Worm (Caenorhabditis elegans) whole organism, early embryonic: Measurements from ENCODE around the gene nhr-135.

Source experiments
- B0310.2 ChIP-seq: sonication (generic microtip); optimal IDR thresholded peaks from 2 replicates; lab custom pipeline; 2016; ENCODE audit warnings: mild to moderate bottlenecking, missing genetic modification characterization, missing compliant biosample characterization
- F13C5.2 ChIP-seq: sonication (generic microtip); optimal IDR thresholded peaks from 2 replicates; lab custom pipeline; 2017; ENCODE audit warnings: mild to moderate bottlenecking, missing genetic modification characterization, inconsistent platforms, missing compliant biosample characterization
- aly-1 ChIP-seq: sonication (generic microtip); optimal IDR thresholded peaks from 2 replicates; lab custom pipeline; 2016; ENCODE audit warnings: missing genetic modification characterization, missing compliant biosample characterization
- ama-1 ChIP-seq: fragments of 150-350 bp; optimal IDR thresholded peaks from 2 replicates; lab custom pipeline; 2014
- ceh-13 ChIP-seq: fragments of 200-800 bp; sonication (Bioruptor generic); optimal IDR thresholded peaks from 2 replicates; lab custom pipeline; 2018; ENCODE audit warnings: mild to moderate bottlenecking, missing genetic modification characterization, missing compliant biosample characterization
- ceh-36 ChIP-seq: sonication (generic microtip); optimal IDR thresholded peaks from 2 replicates; lab custom pipeline; 2016; ENCODE audit warnings: missing genetic modification characterization, inconsistent platforms, missing compliant biosample characterization
- ets-7 ChIP-seq: sonication (generic microtip); optimal IDR thresholded peaks from 2 replicates; lab custom pipeline; 2016; ENCODE audit warnings: missing genotype, missing genetic modification characterization, missing compliant biosample characterization
- flt-1 ChIP-seq: fragments of 200-800 bp; sonication (Bioruptor generic); IDR thresholded peaks from 2 replicates; pipeline ENCODE4 v1.3.6; 2022; ENCODE audit warnings: missing genetic modification characterization, missing compliant biosample characterization
- hmbx-1 ChIP-seq: sonication (generic microtip); optimal IDR thresholded peaks from 2 replicates; lab custom pipeline; 2016; ENCODE audit warnings: mild to moderate bottlenecking, missing genetic modification characterization, missing compliant biosample characterization
- hmg-4 ChIP-seq: fragments of 200-800 bp; sonication (Bioruptor generic); optimal IDR thresholded peaks from 2 replicates; lab custom pipeline; 2018; ENCODE audit warnings: mild to moderate bottlenecking, missing genetic modification characterization, missing compliant biosample characterization
- hnd-1 ChIP-seq: sonication (generic microtip); optimal IDR thresholded peaks from 2 replicates; lab custom pipeline; 2016; ENCODE audit warnings: missing genetic modification characterization, missing compliant biosample characterization
- pes-1 ChIP-seq: fragments of 200-800 bp; sonication (Bioruptor generic); IDR thresholded peaks from 2 replicates; pipeline ENCODE4 v1.3.6; 2022; ENCODE audit warnings: missing genetic modification reagents, missing genetic modification characterization, missing compliant biosample characterization
- scrt-1 ChIP-seq: fragments of 200-800 bp; sonication (Bioruptor generic); IDR thresholded peaks from 2 replicates; pipeline ENCODE4 v1.3.6; 2022; ENCODE audit warnings: missing genetic modification characterization, missing compliant biosample characterization
- sea-1 ChIP-seq: fragments of 200-800 bp; sonication (Bioruptor generic); conservative IDR thresholded peaks from 2 replicates; pipeline ENCODE4 v1.3.6; 2022; ENCODE audit warnings: missing genetic modification characterization, missing compliant biosample characterization
- tbx-11 ChIP-seq: fragments of 200-800 bp; sonication (Bioruptor generic); IDR thresholded peaks from 2 replicates; pipeline ENCODE4 v1.3.6; 2022; ENCODE audit warnings: missing genetic modification characterization, missing compliant biosample characterization
- tbx-37 ChIP-seq: fragments of 200-800 bp; sonication (Bioruptor generic); conservative IDR thresholded peaks from 2 replicates; pipeline ENCODE4 v1.3.6; 2022; ENCODE audit warnings: missing genetic modification reagents, missing genetic modification characterization, missing compliant biosample characterization
- tra-4 ChIP-seq: sonication (generic microtip); optimal IDR thresholded peaks from 2 replicates; lab custom pipeline; 2017; ENCODE audit warnings: missing genetic modification characterization, missing compliant biosample characterization

nhr-135 gene

DNA sequence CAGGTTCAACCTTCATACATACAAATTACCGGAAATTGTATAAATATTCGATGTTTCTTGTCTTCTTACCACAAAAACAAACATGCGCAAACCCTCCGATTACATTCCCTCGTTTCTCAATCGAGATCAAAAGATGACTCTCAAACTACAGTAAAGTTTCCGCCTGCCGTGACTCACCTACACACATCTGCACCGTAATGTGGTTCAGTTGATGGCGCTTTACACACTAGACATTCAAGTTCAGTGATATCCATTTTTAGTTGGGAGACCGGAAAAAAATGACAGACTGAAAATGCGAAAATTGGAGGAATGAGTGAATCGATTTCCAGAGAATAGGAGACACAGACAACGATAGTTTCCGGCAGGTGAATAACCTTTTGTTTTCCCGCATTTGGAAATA is 2.3 kb downstream of the nhr-135 start, which contains the start of gene nhr-286:
Gene nhr-286 (minus strand): TSS at position 324 of the 400 bp plus-strand sequence.
- no peak for TF ChIP-seq tra-4
- no peak for TF ChIP-seq sea-1 (GFP tag; lab: Robert Waterston, UW)
- no peak for TF ChIP-seq aly-1 (tag; lab: Kevin White, UChicago)
- no peak for TF ChIP-seq ceh-13 (GFP tag; lab: Kevin White, UChicago)
- no peak for TF ChIP-seq ceh-36 (tag; lab: Kevin White, UChicago)
- no peak for TF ChIP-seq B0310.2 (tag; lab: Kevin White, UChicago)
- TF ChIP-seq hmg-4 (GFP tag; lab: Kevin White, UChicago), result no peak
- no peak for TF ChIP-seq tbx-11
- no peak for TF ChIP-seq F13C5.2 (tag; lab: Kevin White, UChicago)
- TF ChIP-seq hnd-1 (tag; lab: Kevin White, UChicago), result no peak
- TF ChIP-seq ama-1 (lab: Kevin White, UChicago), result no peak
- TF ChIP-seq tbx-37, result no peak

DNA sequence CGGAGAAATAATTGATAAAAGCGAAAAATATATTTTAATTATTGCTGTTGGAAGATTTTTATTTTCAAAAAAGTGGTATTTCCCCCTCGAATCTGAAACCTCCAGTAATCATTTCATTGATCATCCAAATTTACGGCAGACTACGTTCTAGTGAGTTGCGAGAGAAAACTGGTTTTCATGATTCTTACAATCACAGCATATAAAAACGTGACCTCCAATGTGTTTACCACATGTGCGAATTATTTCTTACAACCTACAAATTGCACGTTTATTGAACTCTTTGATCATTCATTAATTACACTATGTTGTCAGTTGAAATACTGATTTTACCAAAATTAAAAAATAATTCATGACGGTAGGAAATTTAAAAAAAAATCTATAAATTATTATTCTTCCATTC is 4.4 kb downstream of the nhr-135 start:
- TF ChIP-seq tra-4 (no peak), aly-1 (tag; lab: Kevin White, UChicago) (no peak), hmbx-1 (tag; lab: Kevin White, UChicago) (no peak), B0310.2 (tag; lab: Kevin White, UChicago) (no peak), ama-1 (lab: Kevin White, UChicago) (no peak), scrt-1 (GFP tag; lab: Robert Waterston, UW) (no peak), ceh-36 (tag; lab: Kevin White, UChicago) (no peak), hmg-4 (GFP tag; lab: Kevin White, UChicago) (no peak), hnd-1 (tag; lab: Kevin White, UChicago) (no peak), tbx-11 (no peak), F13C5.2 (tag; lab: Kevin White, UChicago) (no peak), sea-1 (GFP tag; lab: Robert Waterston, UW) (no peak), flt-1 (no peak), tbx-37 (no peak), pes-1 (GFP tag; lab: Robert Waterston, UW) (no peak), ceh-13 (GFP tag; lab: Kevin White, UChicago) (no peak), ets-7 (no peak)

ce11 chrV:7087340-7087739 is 6.2 kb downstream of the nhr-135 start:
- no peak for TF ChIP-seq tbx-11
- TF ChIP-seq pes-1 (GFP tag; lab: Robert Waterston, UW), result no peak
- no peak for TF ChIP-seq aly-1 (tag; lab: Kevin White, UChicago)
- no peak for TF ChIP-seq ama-1 (lab: Kevin White, UChicago)
- no peak for TF ChIP-seq hmbx-1 (tag; lab: Kevin White, UChicago)
- no peak for TF ChIP-seq ceh-13 (GFP tag; lab: Kevin White, UChicago)
- TF ChIP-seq flt-1, result no peak
- no peak for TF ChIP-seq B0310.2 (tag; lab: Kevin White, UChicago)
- no peak for TF ChIP-seq scrt-1 (GFP tag; lab: Robert Waterston, UW)
- TF ChIP-seq ets-7, result no peak
- TF ChIP-seq hnd-1 (tag; lab: Kevin White, UChicago), result no peak
- TF ChIP-seq tra-4, result no peak
- TF ChIP-seq tbx-37, result no peak
- TF ChIP-seq sea-1 (GFP tag; lab: Robert Waterston, UW), result no peak

- TF ChIP-seq B0310.2 (tag; lab: Kevin White, UChicago) (no peak), ceh-36 (tag; lab: Kevin White, UChicago) (no peak), ceh-13 (GFP tag; lab: Kevin White, UChicago) (no peak), ets-7 (no peak), hmg-4 (GFP tag; lab: Kevin White, UChicago) (no peak), flt-1 (no peak)
Observed at ce11 chrV:7085518-7086104, 8.0 kb downstream of the nhr-135 start, which contains the start of gene VC5.2. Gene VC5.2, plus strand, starts transcription at chrV:7085956.

ce11 chrV:7084612-7085139 is 8.9 kb downstream of the nhr-135 start, which contains the start of gene mys-1:
Gene mys-1, minus strand, starts transcription at chrV:7084662.
- TF ChIP-seq pes-1 (GFP tag; lab: Robert Waterston, UW), result no peak; the same call in 1 of the 2 replicates
- no peak for TF ChIP-seq B0310.2 (tag; lab: Kevin White, UChicago)
- TF ChIP-seq hnd-1 (tag; lab: Kevin White, UChicago), result no peak
- TF ChIP-seq scrt-1 (GFP tag; lab: Robert Waterston, UW), result no peak
- no peak for TF ChIP-seq ceh-13 (GFP tag; lab: Kevin White, UChicago)
- no peak for TF ChIP-seq ceh-36 (tag; lab: Kevin White, UChicago)
- TF ChIP-seq ama-1 (lab: Kevin White, UChicago), result no peak
- TF ChIP-seq hmbx-1 (tag; lab: Kevin White, UChicago), result no peak
- peak; percentile 43 for TF ChIP-seq hmg-4 (GFP tag; lab: Kevin White, UChicago)
- TF ChIP-seq sea-1 (GFP tag; lab: Robert Waterston, UW), result no peak
- TF ChIP-seq tra-4, result no peak
- peak; percentile 67 for TF ChIP-seq tbx-37
- TF ChIP-seq tbx-11, result no peak
- TF ChIP-seq F13C5.2 (tag; lab: Kevin White, UChicago), result peak; percentile 39
- no peak for TF ChIP-seq ets-7
- TF ChIP-seq aly-1 (tag; lab: Kevin White, UChicago), result no peak

DNA sequence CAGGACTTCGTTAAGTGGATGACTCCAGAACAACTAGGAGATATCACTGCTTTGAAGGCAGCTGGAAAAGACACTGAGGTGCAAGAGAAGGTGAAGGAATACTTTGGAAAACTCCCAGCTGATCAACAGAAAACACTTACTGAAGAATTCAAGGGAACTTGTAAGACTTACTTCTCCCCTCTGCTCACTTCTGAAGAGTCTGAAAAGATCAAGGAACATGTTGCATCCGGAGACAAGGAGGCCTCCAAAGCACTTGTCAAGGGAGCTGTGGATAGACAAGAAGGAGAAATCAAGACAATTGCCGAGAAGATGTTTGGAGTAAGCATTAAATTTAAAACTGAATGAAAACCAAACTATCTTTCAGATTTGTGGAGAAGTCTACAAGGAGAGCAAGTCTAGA is 14.2 kb downstream of the nhr-135 start:
- TF ChIP-seq tra-4, result no peak
- TF ChIP-seq tbx-11, result no peak
- TF ChIP-seq flt-1, result no peak
- TF ChIP-seq ceh-36 (tag; lab: Kevin White, UChicago), result no peak

DNA sequence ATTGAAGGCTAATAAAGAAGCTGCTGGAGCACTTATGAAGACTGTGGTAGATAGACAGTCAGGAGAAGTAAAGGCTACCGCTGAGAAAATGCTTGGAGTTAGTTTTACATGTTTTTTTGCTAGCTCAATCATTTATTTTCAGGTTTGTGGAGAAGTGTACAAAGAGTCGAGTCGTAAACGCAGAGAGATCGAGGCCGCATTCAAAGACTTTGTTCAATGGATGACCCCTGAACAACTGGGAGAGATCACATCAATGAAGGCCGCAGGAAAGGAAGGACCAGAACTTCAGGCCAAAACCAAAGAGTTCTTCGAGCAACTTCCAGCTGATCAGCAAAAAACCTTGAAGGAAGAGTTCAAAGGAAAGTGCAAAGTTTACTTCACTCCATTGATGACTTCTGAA is 14.8 kb downstream of the nhr-135 start:
- TF ChIP-seq ets-7, result no peak
- TF ChIP-seq tra-4, result no peak
- no peak for TF ChIP-seq ceh-36 (tag; lab: Kevin White, UChicago)
- TF ChIP-seq B0310.2 (tag; lab: Kevin White, UChicago), result no peak
- TF ChIP-seq sea-1 (GFP tag; lab: Robert Waterston, UW), result no peak
- TF ChIP-seq F13C5.2 (tag; lab: Kevin White, UChicago), result no peak
- TF ChIP-seq hmg-4 (GFP tag; lab: Kevin White, UChicago), result no peak
- TF ChIP-seq flt-1, result no peak
- TF ChIP-seq pes-1 (GFP tag; lab: Robert Waterston, UW), result no peak
- TF ChIP-seq hnd-1 (tag; lab: Kevin White, UChicago), result no peak
- no peak for TF ChIP-seq aly-1 (tag; lab: Kevin White, UChicago)
- TF ChIP-seq tbx-37, result no peak
- TF ChIP-seq tbx-11, result no peak
- no peak for TF ChIP-seq ama-1 (lab: Kevin White, UChicago)
- no peak for TF ChIP-seq scrt-1 (GFP tag; lab: Robert Waterston, UW)
- no peak for TF ChIP-seq hmbx-1 (tag; lab: Kevin White, UChicago)
- no peak for TF ChIP-seq ceh-13 (GFP tag; lab: Kevin White, UChicago)
